Worm (Caenorhabditis elegans) whole organism, midembryonic: ENCODE results near the gene ZC13.10.

Experiments used
- cog-1 ChIP-seq: sonication (generic microtip); optimal IDR thresholded peaks from 2 replicates; lab custom pipeline; 2016; ENCODE audit warnings: missing genetic modification characterization, missing compliant biosample characterization
- flt-1 ChIP-seq: fragments of 200-800 bp; sonication (Bioruptor generic); IDR thresholded peaks from 2 replicates; pipeline ENCODE4 v1.3.6; 2022; ENCODE audit warnings: missing genetic modification characterization, missing compliant biosample characterization
- klf-2 ChIP-seq: fragments of 200-800 bp; sonication (Bioruptor generic); conservative IDR thresholded peaks from 2 replicates; pipeline ENCODE4 v1.3.6; 2022; ENCODE audit warnings: missing genetic modification reagents, missing genetic modification characterization, missing compliant biosample characterization
- ref-1 ChIP-seq: fragments of 200-800 bp; sonication (Bioruptor generic); conservative IDR thresholded peaks from 2 replicates; pipeline ENCODE4 v1.3.6; 2022; ENCODE audit warnings: missing genetic modification reagents, missing genetic modification characterization, missing compliant biosample characterization
- tab-1 ChIP-seq: fragments of 200-800 bp; sonication (Bioruptor generic); IDR thresholded peaks from 2 replicates; pipeline ENCODE4 v1.3.6; 2022; ENCODE audit warnings: missing genetic modification characterization, missing compliant biosample characterization

- TF ChIP-seq flt-1 (GFP tag; lab: Robert Waterston, UW) = no peak
- TF ChIP-seq cog-1 (tag; lab: Kevin White, UChicago) = no peak
- TF ChIP-seq klf-2 (GFP tag; lab: Robert Waterston, UW) = no peak
- TF ChIP-seq tab-1 (GFP tag; lab: Robert Waterston, UW) = no peak
- TF ChIP-seq ref-1 (GFP tag; lab: Robert Waterston, UW) = no peak
Measured at ce11 chrX:859401-859800, 43.0 kb downstream of the ZC13.10 start, which contains the start of gene F56F10.2.
